Fruit fly (Drosophila melanogaster): ENCODE data around the gene Sgs8.

Gene Sgs8

DNA sequence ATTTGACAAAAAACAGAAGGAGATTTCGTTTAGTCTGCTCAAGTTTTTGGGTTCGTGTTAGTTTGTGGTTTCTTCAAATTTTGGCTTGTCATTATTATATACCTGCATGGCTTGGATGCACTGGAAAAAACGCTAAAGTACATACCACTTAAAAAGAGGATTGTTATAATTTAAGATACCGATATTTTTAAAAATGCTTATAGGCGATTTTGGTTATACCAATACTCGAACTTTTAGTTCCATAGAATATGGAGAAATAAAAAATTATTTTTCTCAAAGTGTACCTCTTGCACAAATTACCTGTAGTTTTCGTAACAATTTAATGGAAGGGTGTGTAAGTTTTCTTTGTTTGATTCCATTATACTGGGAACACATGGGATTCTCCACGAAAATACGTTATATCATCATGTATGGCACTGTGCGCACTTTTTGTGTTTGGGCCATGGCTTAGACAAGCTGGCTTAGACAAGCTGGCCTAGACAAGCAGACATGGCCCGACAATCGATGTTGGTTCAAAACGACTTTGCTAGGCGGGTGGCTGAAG, 43.8 kb downstream of the Sgs8 start, which contains the start of gene Fum3 (continued):
- peak; percentile 19; the same call in 1 of the 2 replicates for TF ChIP-seq ranshi (GFP tag; IDR thresholded peaks at IDR 0.05)
- no peak for TF ChIP-seq ssp (GFP tag; IDR thresholded peaks at IDR 0.05)
- peak; percentile 50; the same call in 1 of the 2 replicates for TF ChIP-seq CG6689 (GFP tag; IDR thresholded peaks at IDR 0.05)
- TF ChIP-seq CG8388 (GFP tag; optimal IDR thresholded peaks at IDR 0.05) = no peak
- TF ChIP-seq tin (GFP tag; optimal IDR thresholded peaks at IDR 0.05) = no peak
- TF ChIP-seq CG8290 (GFP tag; optimal IDR thresholded peaks at IDR 0.05) = no peak
- TF ChIP-seq CG8290 (tag; optimal IDR thresholded peaks at IDR 0.05) = no peak
- no peak for TF ChIP-seq wor (GFP tag; IDR thresholded peaks at IDR 0.05)
- no peak for TF ChIP-seq p53 (GFP tag; optimal IDR thresholded peaks at IDR 0.05)
- TF ChIP-seq vvl (GFP tag; IDR thresholded peaks at IDR 0.05) = peak; percentile 6; the same call in 1 of the 2 replicates
- no peak for TF ChIP-seq Atf3 (GFP tag; optimal IDR thresholded peaks at IDR 0.05)
- TF ChIP-seq CG10267 (tag; optimal IDR thresholded peaks at IDR 0.05) = peak; percentile 13
- TF ChIP-seq Deaf1 (tag; optimal IDR thresholded peaks at IDR 0.05) = no peak
- no peak for TF ChIP-seq Atf-2 (GFP tag; optimal IDR thresholded peaks at IDR 0.05)
- TF ChIP-seq Mrtf (GFP tag; IDR thresholded peaks at IDR 0.05) = no peak
- TF ChIP-seq dmrt99B (tag; optimal IDR thresholded peaks at IDR 0.05) = peak; percentile 15
- no peak for TF ChIP-seq pfk (GFP tag; optimal IDR thresholded peaks at IDR 0.05)
- no peak for TF ChIP-seq btn (GFP tag; optimal IDR thresholded peaks at IDR 0.05)
- no peak for TF ChIP-seq HLH54F (GFP tag; optimal IDR thresholded peaks at IDR 0.05)
- TF ChIP-seq CG12942 (GFP tag; optimal IDR thresholded peaks at IDR 0.05) = no peak
- TF ChIP-seq hbn (GFP tag; IDR thresholded peaks at IDR 0.05; ENCODE audit: partially characterized antibody) = no peak
- no peak for TF ChIP-seq CG2889 (GFP tag; IDR thresholded peaks at IDR 0.05)
- TF ChIP-seq CG42726 (GFP tag; IDR thresholded peaks at IDR 0.05; ENCODE audit: partially characterized antibody) = no peak
- TF ChIP-seq NC2α (GFP tag; optimal IDR thresholded peaks at IDR 0.05) = no peak
- TF ChIP-seq bab2 (GFP tag; optimal IDR thresholded peaks at IDR 0.05) = no peak
- TF ChIP-seq nerfin-1 (tag; optimal IDR thresholded peaks at IDR 0.05) = no peak
- TF ChIP-seq bigmax (GFP tag; optimal IDR thresholded peaks at IDR 0.05) = no peak
- no peak for TF ChIP-seq CG7963 (GFP tag; IDR thresholded peaks at IDR 0.05; ENCODE audit: partially characterized antibody)
- no peak for TF ChIP-seq CG2199 (GFP tag; IDR thresholded peaks at IDR 0.05)
- no peak for TF ChIP-seq CG31365 (tag; optimal IDR thresholded peaks at IDR 0.05)
- TF ChIP-seq NfI (GFP tag; optimal IDR thresholded peaks at IDR 0.05) = no peak
- no peak for TF ChIP-seq CG9437 (GFP tag; optimal IDR thresholded peaks at IDR 0.05)
- no peak for TF ChIP-seq Chrac-16 (GFP tag; optimal IDR thresholded peaks at IDR 0.05)
- TF ChIP-seq CG8089 (GFP tag; optimal IDR thresholded peaks at IDR 0.05) = no peak
- no peak for TF ChIP-seq CG1647 (GFP tag; optimal IDR thresholded peaks at IDR 0.05)
- no peak for TF ChIP-seq usp (GFP tag; optimal IDR thresholded peaks at IDR 0.05)
- TF ChIP-seq CG33557 (GFP tag; optimal IDR thresholded peaks at IDR 0.05) = no peak
- TF ChIP-seq CG10979 (tag; optimal IDR thresholded peaks at IDR 0.05) = peak; percentile 24
- TF ChIP-seq CG11695 (GFP tag; IDR thresholded peaks at IDR 0.05) = no peak
- no peak for TF ChIP-seq fru (optimal IDR thresholded peaks at IDR 0.05)
- TF ChIP-seq Eip74EF (GFP tag; optimal IDR thresholded peaks at IDR 0.05) = no peak
- no peak for TF ChIP-seq sc (optimal IDR thresholded peaks at IDR 0.05)
- no peak for TF ChIP-seq sc (GFP tag; optimal IDR thresholded peaks at IDR 0.05)
- TF ChIP-seq toy (GFP tag; IDR thresholded peaks at IDR 0.05) = no peak
- TF ChIP-seq CG10431 (GFP tag; optimal IDR thresholded peaks at IDR 0.05) = no peak
- TF ChIP-seq Sin3A (optimal IDR thresholded peaks at IDR 0.05) = no peak
- no peak for TF ChIP-seq Ptx1 (GFP tag; IDR thresholded peaks at IDR 0.05)
- no peak for TF ChIP-seq sima (GFP tag; optimal IDR thresholded peaks at IDR 0.05)
- TF ChIP-seq Lim3 (GFP tag; IDR thresholded peaks at IDR 0.05) = no peak
- no peak for TF ChIP-seq disco-r (GFP tag; optimal IDR thresholded peaks at IDR 0.05)
- TF ChIP-seq pnt (GFP tag; optimal IDR thresholded peaks at IDR 0.05) = no peak
- TF ChIP-seq Atf6 (GFP tag; IDR thresholded peaks at IDR 0.05) = no peak
- TF ChIP-seq CG17802 (tag; optimal IDR thresholded peaks at IDR 0.05) = no peak
